Worm (Caenorhabditis elegans) whole organism, early embryonic: ENCODE measurements around the gene msp-56.

Experiments used
- ama-1 ChIP-seq: fragments of 150-350 bp; optimal IDR thresholded peaks from 2 replicates; lab custom pipeline; 2014
- ceh-13 ChIP-seq: fragments of 200-800 bp; sonication (Bioruptor generic); optimal IDR thresholded peaks from 2 replicates; lab custom pipeline; 2018; ENCODE audit warnings: mild to moderate bottlenecking, missing genetic modification characterization, missing compliant biosample characterization
- ceh-36 ChIP-seq: sonication (generic microtip); optimal IDR thresholded peaks from 2 replicates; lab custom pipeline; 2016; ENCODE audit warnings: missing genetic modification characterization, inconsistent platforms, missing compliant biosample characterization
- flt-1 ChIP-seq: fragments of 200-800 bp; sonication (Bioruptor generic); IDR thresholded peaks from 2 replicates; pipeline ENCODE4 v1.3.6; 2022; ENCODE audit warnings: missing genetic modification characterization, missing compliant biosample characterization
- hnd-1 ChIP-seq: sonication (generic microtip); optimal IDR thresholded peaks from 2 replicates; lab custom pipeline; 2016; ENCODE audit warnings: missing genetic modification characterization, missing compliant biosample characterization

DNA sequence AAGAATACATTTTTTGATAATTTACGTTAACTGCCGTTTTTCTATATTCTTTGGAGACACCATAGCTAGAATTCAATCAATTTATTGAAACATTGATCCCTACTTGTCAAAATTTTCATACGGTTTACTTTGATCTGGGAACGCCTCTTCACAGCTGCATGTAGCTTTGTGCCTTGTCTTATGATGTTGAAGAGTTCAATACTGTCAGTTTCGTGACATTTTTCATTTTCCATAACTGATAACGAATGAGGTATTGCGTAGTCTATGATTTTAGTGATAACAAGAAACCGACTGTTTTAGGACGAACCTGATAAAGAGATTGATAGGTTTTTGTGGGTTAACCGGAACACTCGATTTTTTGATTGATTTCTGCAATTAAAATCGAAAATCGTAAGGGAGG, 39.9 kb upstream of the msp-56 start:
- TF ChIP-seq flt-1 = no peak
- no peak for TF ChIP-seq ceh-36
- no peak for TF ChIP-seq ama-1 (lab: Kevin White, UChicago)
- no peak for TF ChIP-seq ceh-13 (GFP tag; lab: Kevin White, UChicago)
- TF ChIP-seq hnd-1 (tag; lab: Kevin White, UChicago) = no peak
